Worm (Caenorhabditis elegans): ENCODE results near the gene sbt-1.

ce11 chrV:20824962-20825609, 3.6 kb downstream of the sbt-1 start, which contains the start of the genes gcy-22 and grl-14:
- TF ChIP-seq lin-39 (tag; optimal IDR thresholded peaks at IDR 0.05), result no peak
- TF ChIP-seq fos-1 (tag; optimal IDR thresholded peaks at IDR 0.05), result no peak
- TF ChIP-seq nhr-25 (tag; optimal IDR thresholded peaks at IDR 0.05; ENCODE audit: borderline replicate concordance, insufficient read depth), result no peak
- TF ChIP-seq pqm-1 (tag; optimal IDR thresholded peaks at IDR 0.05), result no peak
- no peak for TF ChIP-seq unc-39 (tag; optimal IDR thresholded peaks at IDR 0.05)
- TF ChIP-seq egl-27 (tag; optimal IDR thresholded peaks at IDR 0.05), result no peak
- TF ChIP-seq ztf-11 (tag; optimal IDR thresholded peaks at IDR 0.05), result no peak
- TF ChIP-seq mdt-29 (GFP tag; IDR thresholded peaks at IDR 0.05), result no peak
- no peak for TF ChIP-seq nhr-102 (tag; optimal IDR thresholded peaks at IDR 0.05)
- no peak for TF ChIP-seq mep-1 (tag; optimal IDR thresholded peaks at IDR 0.05)
- no peak for TF ChIP-seq ceh-20 (GFP tag; IDR thresholded peaks at IDR 0.05)
- no peak for TF ChIP-seq snpc-4 (tag; optimal IDR thresholded peaks at IDR 0.05)
- TF ChIP-seq nhr-6 (tag; optimal IDR thresholded peaks at IDR 0.05), result no peak
- no peak for TF ChIP-seq nhr-28 (tag; optimal IDR thresholded peaks at IDR 0.05)
